Worm (Caenorhabditis elegans) whole organism, L3 larva: Measurements from ENCODE around the gene R10E4.1.

ENCODE experiments used
- R02D3.7 ChIP-seq: fragments of 150-350 bp; optimal IDR thresholded peaks from 2 replicates; lab custom pipeline; 2014; ENCODE audit warnings: missing biosample characterization, missing genetic modification characterization
- ZK546.5 ChIP-seq: sonication (generic microtip); optimal IDR thresholded peaks from 2 replicates; lab custom pipeline; 2017; ENCODE audit warnings: missing biosample characterization, missing genetic modification characterization
- aly-2 ChIP-seq: fragments of 150-350 bp; optimal IDR thresholded peaks from 2 replicates; lab custom pipeline; 2014; ENCODE audit warnings: missing biosample characterization, missing genetic modification characterization
- ama-1 ChIP-seq: fragments of 150-350 bp; optimal IDR thresholded peaks from 2 replicates; lab custom pipeline; 2018
- ceh-16 ChIP-seq: sonication (generic microtip); optimal IDR thresholded peaks from 2 replicates; lab custom pipeline; 2017; ENCODE audit warnings: missing biosample characterization, missing genetic modification characterization
- ceh-28 ChIP-seq: fragments of 150-350 bp; optimal IDR thresholded peaks from 2 replicates; lab custom pipeline; 2014; ENCODE audit warnings: missing biosample characterization, missing genetic modification reagents, missing genetic modification characterization
- ceh-82 ChIP-seq: fragments of 150-350 bp; optimal IDR thresholded peaks from 2 replicates; lab custom pipeline; 2014; ENCODE audit warnings: missing biosample characterization, missing genetic modification characterization
- ceh-9 ChIP-seq: sonication (generic microtip); optimal IDR thresholded peaks from 2 replicates; lab custom pipeline; 2018; ENCODE audit warnings: missing biosample characterization, missing genetic modification characterization
- daf-12 ChIP-seq: fragments of 150-350 bp; optimal IDR thresholded peaks from 2 replicates; lab custom pipeline; 2014; ENCODE audit warnings: missing biosample characterization, missing genetic modification reagents, missing genetic modification characterization
- egl-27 ChIP-seq: sonication (generic microtip); optimal IDR thresholded peaks from 4 replicates; lab custom pipeline; 2017; ENCODE audit warnings: missing biosample characterization, missing genetic modification reagents, missing genetic modification characterization
- egl-5 ChIP-seq: fragments of 150-350 bp; optimal IDR thresholded peaks from 2 replicates; lab custom pipeline; 2017; ENCODE audit warnings: missing biosample characterization, missing genetic modification reagents, missing genetic modification characterization, inconsistent platforms
- elt-1 ChIP-seq: fragments of 150-350 bp; optimal IDR thresholded peaks from 2 replicates; lab custom pipeline; 2014; ENCODE audit warnings: missing biosample characterization, missing genetic modification characterization
- elt-2 ChIP-seq: sonication (generic microtip); optimal IDR thresholded peaks from 2 replicates; lab custom pipeline; 2016; ENCODE audit warnings: missing genetic modification reagents, mild to moderate bottlenecking, missing genetic modification characterization, missing compliant biosample characterization
- elt-3 ChIP-seq, 3 experiments: fragments of 150-350 bp in 1 of 3; sonication (generic microtip) in 2 of 3; optimal IDR thresholded peaks; 2 replicates in 2 of 3; 4 replicates in 1 of 3; lab custom pipeline; 2014 to 2017; ENCODE audit warnings: missing biosample characterization in 3 of 3, missing genetic modification characterization in 3 of 3
- eor-1 ChIP-seq, 2 experiments: fragments of 150-350 bp; optimal IDR thresholded peaks; 2 replicates each; lab custom pipeline; 2014 to 2018; ENCODE audit warnings: missing biosample characterization in 2 of 2, missing genetic modification characterization in 2 of 2
- fkh-10 ChIP-seq: sonication (generic microtip); optimal IDR thresholded peaks from 2 replicates; lab custom pipeline; 2017; ENCODE audit warnings: missing biosample characterization, missing genetic modification reagents, missing genetic modification characterization
- fkh-2 ChIP-seq: fragments of 150-350 bp; optimal IDR thresholded peaks from 2 replicates; lab custom pipeline; 2014; ENCODE audit warnings: missing biosample characterization, missing genetic modification reagents, missing genetic modification characterization
- fos-1 ChIP-seq: fragments of 150-350 bp; optimal IDR thresholded peaks from 2 replicates; lab custom pipeline; 2014; ENCODE audit warnings: missing biosample characterization, missing genetic modification characterization
- hmg-11 ChIP-seq: sonication (generic microtip); optimal IDR thresholded peaks from 2 replicates; lab custom pipeline; 2016; ENCODE audit warnings: missing genetic modification characterization, missing compliant biosample characterization
- jun-1 ChIP-seq: fragments of 150-350 bp; optimal IDR thresholded peaks from 2 replicates; lab custom pipeline; 2014; ENCODE audit warnings: missing biosample characterization, missing genetic modification reagents, missing genetic modification characterization
- lin-15B ChIP-seq: fragments of 150-350 bp; optimal IDR thresholded peaks from 2 replicates; lab custom pipeline; 2014; ENCODE audit warnings: missing biosample characterization, missing genetic modification characterization
- lin-39 ChIP-seq: fragments of 150-350 bp; optimal IDR thresholded peaks from 2 replicates; lab custom pipeline; 2018; ENCODE audit warnings: missing biosample characterization, missing genetic modification reagents, missing genetic modification characterization
- lsy-12 ChIP-seq: sonication (generic microtip); optimal IDR thresholded peaks from 2 replicates; lab custom pipeline; 2016; ENCODE audit warnings: mild to moderate bottlenecking, missing genetic modification characterization, missing compliant biosample characterization
- mdl-1 ChIP-seq: fragments of 150-350 bp; optimal IDR thresholded peaks from 2 replicates; lab custom pipeline; 2014; ENCODE audit warnings: missing biosample characterization, missing genetic modification characterization
- mml-1 ChIP-seq: fragments of 150-350 bp; sonication (generic microtip); optimal IDR thresholded peaks from 3 replicates; lab custom pipeline; 2014; ENCODE audit warnings: missing biosample characterization, missing genetic modification characterization
- nfya-1 ChIP-seq: sonication (generic microtip); optimal IDR thresholded peaks from 2 replicates; lab custom pipeline; 2017; ENCODE audit warnings: missing genetic modification characterization, mild to moderate bottlenecking, missing compliant biosample characterization, antibody characterized with exemption, moderate library complexity; ENCODE audit not compliant: insufficient read depth
- nhr-11 ChIP-seq: fragments of 150-350 bp; optimal IDR thresholded peaks from 2 replicates; lab custom pipeline; 2014; ENCODE audit warnings: missing biosample characterization, missing genetic modification characterization
- nhr-12 ChIP-seq: fragments of 150-350 bp; optimal IDR thresholded peaks from 2 replicates; lab custom pipeline; 2014; ENCODE audit warnings: missing biosample characterization, missing genetic modification characterization
- nhr-23 ChIP-seq: fragments of 150-350 bp; optimal IDR thresholded peaks from 2 replicates; lab custom pipeline; 2014; ENCODE audit warnings: missing biosample characterization, missing genetic modification reagents, missing genetic modification characterization
- nhr-237 ChIP-seq: fragments of 150-350 bp; optimal IDR thresholded peaks from 2 replicates; lab custom pipeline; 2014; ENCODE audit warnings: missing biosample characterization, missing genetic modification characterization
- nhr-25 ChIP-seq: sonication (generic microtip); optimal IDR thresholded peaks from 2 replicates; lab custom pipeline; 2017; ENCODE audit warnings: missing biosample characterization, missing genetic modification characterization
- nhr-28 ChIP-seq: fragments of 150-350 bp; optimal IDR thresholded peaks from 2 replicates; lab custom pipeline; 2014; ENCODE audit warnings: missing biosample characterization, missing genetic modification characterization
- nhr-43 ChIP-seq: sonication (generic microtip); optimal IDR thresholded peaks from 2 replicates; lab custom pipeline; 2016; ENCODE audit warnings: mild to moderate bottlenecking, missing genetic modification characterization, missing compliant biosample characterization; ENCODE audit not compliant: poor library complexity, severe bottlenecking
- nhr-67 ChIP-seq: fragments of 150-350 bp; optimal IDR thresholded peaks from 2 replicates; lab custom pipeline; 2014; ENCODE audit warnings: missing biosample characterization, missing genetic modification characterization
- nhr-76 ChIP-seq: fragments of 150-350 bp; sonication (generic microtip); optimal IDR thresholded peaks from 5 replicates; lab custom pipeline; 2014; ENCODE audit warnings: missing biosample characterization, missing genetic modification characterization
- nhr-77 ChIP-seq: fragments of 150-350 bp; optimal IDR thresholded peaks from 2 replicates; lab custom pipeline; 2014; ENCODE audit warnings: missing biosample characterization, missing genetic modification characterization
- pha-4 ChIP-seq: fragments of 150-350 bp; optimal IDR thresholded peaks from 2 replicates; lab custom pipeline; 2014; ENCODE audit warnings: missing biosample characterization, missing genetic modification reagents, missing genetic modification characterization
- pqm-1 ChIP-seq: fragments of 150-350 bp; optimal IDR thresholded peaks from 2 replicates; lab custom pipeline; 2017; ENCODE audit warnings: missing biosample characterization, missing genetic modification characterization, inconsistent platforms
- sea-2 ChIP-seq: fragments of 150-350 bp; sonication (generic microtip); optimal IDR thresholded peaks from 4 replicates; lab custom pipeline; 2014; ENCODE audit warnings: missing biosample characterization, missing genetic modification reagents, missing genetic modification characterization
- snpc-4 ChIP-seq: fragments of 150-350 bp; optimal IDR thresholded peaks from 2 replicates; lab custom pipeline; 2014; ENCODE audit warnings: missing biosample characterization, missing genetic modification characterization
- unc-62 ChIP-seq: fragments of 150-350 bp; sonication (generic microtip); optimal IDR thresholded peaks from 4 replicates; lab custom pipeline; 2014; ENCODE audit warnings: missing biosample characterization, missing genetic modification reagents, missing genetic modification characterization
- zag-1 ChIP-seq: fragments of 150-350 bp; optimal IDR thresholded peaks from 2 replicates; lab custom pipeline; 2014; ENCODE audit warnings: missing biosample characterization, missing genetic modification characterization
- ztf-11 ChIP-seq: fragments of 150-350 bp; optimal IDR thresholded peaks from 2 replicates; lab custom pipeline; 2014; ENCODE audit warnings: missing biosample characterization, missing genetic modification characterization
- ztf-4 ChIP-seq: fragments of 150-350 bp; optimal IDR thresholded peaks from 2 replicates; lab custom pipeline; 2014; ENCODE audit warnings: missing biosample characterization, missing genetic modification characterization

The R10E4.1 gene

DNA sequence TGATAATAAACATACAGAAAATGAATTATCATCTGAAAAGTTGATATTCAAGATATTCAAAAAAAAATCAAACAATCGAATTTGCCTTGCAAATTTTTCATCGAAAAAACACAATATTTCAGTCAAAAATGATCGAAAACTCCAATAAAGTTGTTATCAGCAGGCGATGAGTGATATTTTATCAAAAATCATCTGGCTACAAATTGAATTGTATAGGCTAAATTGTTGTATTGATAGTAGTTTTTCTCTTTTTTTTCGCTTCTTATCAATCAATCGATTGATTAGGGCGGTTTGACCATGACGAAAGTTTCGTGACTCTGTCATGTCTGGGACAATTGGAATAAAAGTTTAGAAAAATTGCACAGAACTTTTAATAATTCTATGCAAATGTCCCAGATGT, 29.4 kb upstream of the R10E4.1 start:
- no peak for TF ChIP-seq R02D3.7 (tag; lab: Kevin White, UChicago)
- TF ChIP-seq ceh-9 (tag; lab: Kevin White, UChicago), result no peak
- no peak for TF ChIP-seq nhr-23 (tag; lab: Kevin White, UChicago)
- TF ChIP-seq sea-2 (GFP tag; lab: Kevin White, UChicago), result no peak
- TF ChIP-seq mdl-1 (tag; lab: Kevin White, UChicago), result no peak
- TF ChIP-seq ceh-28 (tag; lab: Kevin White, UChicago), result peak; percentile 54
- no peak for TF ChIP-seq egl-5 (tag; lab: Kevin White, UChicago)
- no peak for TF ChIP-seq mml-1 (tag; lab: Kevin White, UChicago)
- no peak for TF ChIP-seq daf-12 (tag; lab: Kevin White, UChicago)
- no peak for TF ChIP-seq ceh-82
- no peak for TF ChIP-seq fkh-2
- TF ChIP-seq nhr-12 (tag; lab: Kevin White, UChicago), result no peak
- peak; percentile 88 for TF ChIP-seq elt-2 (tag; lab: Kevin White, UChicago)
- no peak for TF ChIP-seq unc-62
- no peak for TF ChIP-seq snpc-4 (tag; lab: Kevin White, UChicago)
- TF ChIP-seq elt-1 (tag; lab: Kevin White, UChicago), result no peak
- TF ChIP-seq fos-1, result no peak
- no peak for TF ChIP-seq nhr-77 (tag; lab: Kevin White, UChicago)
- peak; percentile 5 for TF ChIP-seq jun-1 (tag; lab: Kevin White, UChicago)
- no peak for TF ChIP-seq ztf-11 (tag; lab: Kevin White, UChicago)
- no peak for TF ChIP-seq zag-1 (tag; lab: Kevin White, UChicago)
- TF ChIP-seq nhr-11 (tag; lab: Kevin White, UChicago), result no peak
- no peak for TF ChIP-seq ama-1 (lab: Kevin White, UChicago)
- peak; percentile 42 for TF ChIP-seq pha-4
- TF ChIP-seq lin-15B, result no peak
- TF ChIP-seq nhr-76 (tag; lab: Kevin White, UChicago), result no peak
- no peak for TF ChIP-seq nfya-1 (tag; lab: Kevin White, UChicago)
- TF ChIP-seq nhr-43, result no peak
- no peak for TF ChIP-seq lin-39 (tag; lab: Kevin White, UChicago)
- no peak for TF ChIP-seq elt-3 (tag; optimal IDR thresholded peaks at IDR 0.05; lab: Kevin White, UChicago)
- TF ChIP-seq nhr-67 (tag; lab: Kevin White, UChicago), result no peak
- TF ChIP-seq eor-1 (tag; optimal IDR thresholded peaks at IDR 0.05; lab: Kevin White, UChicago), result no peak
- TF ChIP-seq ceh-16 (tag; lab: Kevin White, UChicago), result no peak
- TF ChIP-seq hmg-11, result no peak
- TF ChIP-seq lsy-12 (tag; lab: Kevin White, UChicago), result no peak
- no peak for TF ChIP-seq nhr-25 (tag; lab: Kevin White, UChicago)
- TF ChIP-seq nhr-237 (tag; lab: Kevin White, UChicago), result no peak
- TF ChIP-seq ztf-4 (tag; lab: Kevin White, UChicago), result no peak
- no peak for TF ChIP-seq nhr-28 (tag; lab: Kevin White, UChicago)
- no peak for TF ChIP-seq ZK546.5 (tag; lab: Kevin White, UChicago)
- TF ChIP-seq egl-27 (tag; lab: Kevin White, UChicago), result no peak
- no peak for TF ChIP-seq fkh-10 (GFP tag; lab: Kevin White, UChicago)
- TF ChIP-seq aly-2 (tag; lab: Kevin White, UChicago), result no peak
- peak; percentile 81 for TF ChIP-seq pqm-1 (tag; lab: Kevin White, UChicago)

DNA sequence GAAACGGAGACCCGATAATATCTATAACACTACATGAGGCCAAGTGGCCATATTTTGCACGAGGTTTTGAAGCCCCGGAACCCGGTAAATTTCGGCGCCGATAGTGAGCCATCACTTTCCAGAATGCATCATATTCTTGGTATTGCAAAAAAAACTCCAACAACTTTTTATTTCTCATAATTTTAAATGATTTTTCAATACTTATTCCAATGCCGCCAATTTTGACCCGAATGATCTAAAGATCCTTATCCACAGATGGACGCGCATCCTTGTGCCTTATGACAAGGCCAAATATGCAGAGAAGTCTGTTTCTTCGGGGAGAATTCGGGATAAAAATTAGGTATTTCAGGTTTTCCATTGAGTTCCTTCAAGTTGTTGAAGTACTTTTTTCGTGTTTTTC, 28.4 kb upstream of the R10E4.1 start:
- TF ChIP-seq fos-1 (no peak), ztf-4 (tag; lab: Kevin White, UChicago) (no peak), nhr-11 (tag; lab: Kevin White, UChicago) (no peak), R02D3.7 (tag; lab: Kevin White, UChicago) (no peak), elt-1 (tag; lab: Kevin White, UChicago) (peak; percentile 59), fkh-2 (no peak), lsy-12 (tag; lab: Kevin White, UChicago) (no peak)
- TF ChIP-seq, all 47 proteins: peak for 1
